Fruit fly (Drosophila melanogaster): ENCODE data around the gene Alg13.

The Alg13 gene

DNA sequence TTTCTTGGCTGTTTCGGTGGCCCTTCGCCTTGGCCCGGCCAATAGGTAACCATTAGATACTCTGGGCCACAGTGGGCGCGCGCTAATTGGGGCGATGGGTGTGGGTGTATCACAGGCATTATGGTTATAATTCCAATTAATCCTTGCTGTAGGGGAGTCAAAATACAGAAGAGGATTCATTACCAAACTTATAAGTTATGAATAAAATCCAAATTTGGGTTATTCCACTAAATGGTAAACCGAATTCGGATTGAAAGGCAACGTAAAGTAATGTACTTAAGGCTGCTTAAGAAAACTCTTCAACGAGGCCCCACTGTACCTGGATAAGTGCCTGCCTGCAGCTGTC, 48.7 kb downstream of the Alg13 start (continued):
- TF ChIP-seq pan (optimal IDR thresholded peaks at IDR 0.05) (no peak), pan (GFP tag; optimal IDR thresholded peaks at IDR 0.05 in 1 of 2, IDR thresholded peaks at IDR 0.05 in 1 of 2) (no peak), Ets97D (GFP tag; optimal IDR thresholded peaks at IDR 0.05) (no peak), CG15269 (tag; optimal IDR thresholded peaks at IDR 0.05) (no peak), Pdp1 (GFP tag; optimal IDR thresholded peaks at IDR 0.05) (peak in 1 of 2 experiments; percentile 4), Dad (GFP tag; optimal IDR thresholded peaks at IDR 0.05) (no peak), sima (GFP tag; optimal IDR thresholded peaks at IDR 0.05) (no peak), nerfin-2 (GFP tag; IDR thresholded peaks at IDR 0.05; ENCODE audit: partially characterized antibody) (no peak), CG17612 (GFP tag; IDR thresholded peaks at IDR 0.05) (no peak), CG10565 (GFP tag; optimal IDR thresholded peaks at IDR 0.05) (no peak), Hsf (GFP tag; optimal IDR thresholded peaks at IDR 0.05) (no peak), mam (GFP tag; optimal IDR thresholded peaks at IDR 0.05) (no peak), CG11504 (tag; optimal IDR thresholded peaks at IDR 0.05) (peak; percentile 72), CG18476 (GFP tag; optimal IDR thresholded peaks at IDR 0.05) (peak; percentile 23), Spps (tag; optimal IDR thresholded peaks at IDR 0.05) (no peak), slbo (GFP tag; IDR thresholded peaks at IDR 0.05) (no peak), Vsx1 (GFP tag; optimal IDR thresholded peaks at IDR 0.05) (no peak), CG8765 (GFP tag; IDR thresholded peaks at IDR 0.05) (no peak), da (GFP tag; optimal IDR thresholded peaks at IDR 0.05) (no peak), HLHmδ (GFP tag; optimal IDR thresholded peaks at IDR 0.05) (no peak), Max (GFP tag; optimal IDR thresholded peaks at IDR 0.05) (no peak), toy (GFP tag; IDR thresholded peaks at IDR 0.05) (no peak), lilli (GFP tag; optimal IDR thresholded peaks at IDR 0.05) (no peak), wek (GFP tag; optimal IDR thresholded peaks at IDR 0.05) (no peak), CG3163 (GFP tag; optimal IDR thresholded peaks at IDR 0.05) (no peak), CG4404 (GFP tag; IDR thresholded peaks at IDR 0.05) (peak; percentile 52), Hr51 (GFP tag; optimal IDR thresholded peaks at IDR 0.05) (no peak), MESR4 (GFP tag; optimal IDR thresholded peaks at IDR 0.05) (no peak), yki (optimal IDR thresholded peaks at IDR 0.05) (no peak), E2f2 (GFP tag; IDR thresholded peaks at IDR 0.05) (no peak), ap (GFP tag; IDR thresholded peaks at IDR 0.05) (no peak), Mad (GFP tag; optimal IDR thresholded peaks at IDR 0.05) (no peak), Sry-β (GFP tag; optimal IDR thresholded peaks at IDR 0.05) (no peak), CG8478 (optimal IDR thresholded peaks at IDR 0.05) (no peak), CG9215 (GFP tag; IDR thresholded peaks at IDR 0.05) (peak; percentile 60), Antp (GFP tag; optimal IDR thresholded peaks at IDR 0.05) (no peak), Meics (GFP tag; optimal IDR thresholded peaks at IDR 0.05) (peak; percentile 53), CG12769 (tag; optimal IDR thresholded peaks at IDR 0.05) (no peak), CG10543 (GFP tag; optimal IDR thresholded peaks at IDR 0.05) (peak; percentile 58), cad (GFP tag; optimal IDR thresholded peaks at IDR 0.05) (no peak), zfh1 (GFP tag; IDR thresholded peaks at IDR 0.05) (peak; percentile 5; the same call in 1 of the 3 replicates), pnt (GFP tag; optimal IDR thresholded peaks at IDR 0.05) (peak; percentile 40), CG10462 (GFP tag; optimal IDR thresholded peaks at IDR 0.05) (no peak), Ravus (GFP tag; IDR thresholded peaks at IDR 0.05) (no peak), Bteb2 (GFP tag; optimal IDR thresholded peaks at IDR 0.05) (no peak), GATAe (GFP tag; conservative IDR thresholded peaks at IDR 0.05) (no peak), grn (GFP tag; optimal IDR thresholded peaks at IDR 0.05) (no peak), CG7839 (tag; optimal IDR thresholded peaks at IDR 0.05) (peak; percentile 35), Abd-B (GFP tag; optimal IDR thresholded peaks at IDR 0.05) (no peak), NFAT (GFP tag; IDR thresholded peaks at IDR 0.05) (peak; percentile 28; the same call in 1 of the 2 replicates), schlank (tag; optimal IDR thresholded peaks at IDR 0.05) (no peak), sqz (GFP tag; optimal IDR thresholded peaks at IDR 0.05) (no peak), CG15479 (GFP tag; optimal IDR thresholded peaks at IDR 0.05) (no peak)
